Worm (Caenorhabditis elegans) whole organism, L4 larva: ENCODE results near the gene rop-1.
A peak's percentile ranks its signal among the peaks of the same experiment; 100 is the strongest.

ENCODE experiments used
- F10B5.3 ChIP-seq: sonication (generic microtip); optimal IDR thresholded peaks from 2 replicates; lab custom pipeline; 2016; ENCODE audit warnings: mild to moderate bottlenecking, missing genetic modification characterization, missing compliant biosample characterization
- R02D3.7 ChIP-seq: fragments of 150-350 bp; sonication (generic microtip); optimal IDR thresholded peaks from 3 replicates; lab custom pipeline; 2014; ENCODE audit warnings: missing biosample characterization, missing genetic modification characterization
- T20F7.1 ChIP-seq: fragments of 200-800 bp; sonication (Bioruptor generic); optimal IDR thresholded peaks from 2 replicates; lab custom pipeline; 2018; ENCODE audit warnings: mild to moderate bottlenecking, missing genetic modification characterization, missing compliant biosample characterization
- T26A8.4 ChIP-seq: fragments of 200-800 bp; sonication (Bioruptor generic); IDR thresholded peaks from 2 replicates; pipeline ENCODE4 v1.3.6; 2022; ENCODE audit warnings: missing genetic modification characterization, missing compliant biosample characterization
- Y105C5A.15 ChIP-seq: fragments of 200-800 bp; sonication (Bioruptor generic); IDR thresholded peaks from 2 replicates; pipeline ENCODE4 v1.3.6; 2022; ENCODE audit warnings: missing genetic modification characterization, missing compliant biosample characterization
- Y5F2A.4 ChIP-seq: fragments of 200-800 bp; sonication (Bioruptor generic); optimal IDR thresholded peaks from 2 replicates; lab custom pipeline; 2018; ENCODE audit warnings: mild to moderate bottlenecking, missing genetic modification characterization, missing compliant biosample characterization
- Y75B8A.6 ChIP-seq: fragments of 200-800 bp; sonication (Bioruptor generic); IDR thresholded peaks from 2 replicates; pipeline ENCODE4 v1.3.6; 2022; ENCODE audit warnings: missing genetic modification reagents, missing genetic modification characterization, missing compliant biosample characterization
- ZK546.5 ChIP-seq, 2 experiments: sonication (generic microtip); optimal IDR thresholded peaks; 2 replicates each; lab custom pipeline; 2017; ENCODE audit warnings: missing biosample characterization in 2 of 2, missing genetic modification characterization in 2 of 2
- attf-4 ChIP-seq: sonication (generic microtip); optimal IDR thresholded peaks from 3 replicates; lab custom pipeline; 2017; ENCODE audit warnings: missing biosample characterization, missing genetic modification characterization
- ceh-28 ChIP-seq: fragments of 150-350 bp; optimal IDR thresholded peaks from 2 replicates; lab custom pipeline; 2014; ENCODE audit warnings: missing biosample characterization, missing genetic modification reagents, missing genetic modification characterization
- ceh-62 ChIP-seq: sonication (generic microtip); optimal IDR thresholded peaks from 2 replicates; lab custom pipeline; 2017; ENCODE audit warnings: missing biosample characterization, missing genetic modification characterization
- daf-16 ChIP-seq, 3 experiments: sonication (generic microtip); optimal IDR thresholded peaks; 2 replicates each; lab custom pipeline; 2016 to 2017; ENCODE audit warnings: missing genetic modification characterization in 3 of 3, missing genetic modification reagents in 3 of 3, mild to moderate bottlenecking in 2 of 3, missing compliant biosample characterization in 2 of 3, missing biosample characterization in 1 of 3, moderate library complexity in 1 of 3
- daf-19 ChIP-seq: fragments of 200-800 bp; sonication (Bioruptor generic); conservative IDR thresholded peaks from 2 replicates; pipeline ENCODE4 v1.3.6; 2022; ENCODE audit warnings: missing genetic modification characterization, missing compliant biosample characterization
- dmd-6 ChIP-seq: fragments of 200-800 bp; sonication (Bioruptor generic); IDR thresholded peaks from 2 replicates; pipeline ENCODE4 v1.3.6; 2022; ENCODE audit warnings: missing genetic modification reagents, missing genetic modification characterization, missing compliant biosample characterization
- dmd-8 ChIP-seq: fragments of 200-800 bp; sonication (Bioruptor generic); IDR thresholded peaks from 2 replicates; pipeline ENCODE4 v1.3.6; 2022; ENCODE audit warnings: missing genetic modification characterization, missing compliant biosample characterization
- dmd-9 ChIP-seq: fragments of 200-800 bp; sonication (Bioruptor generic); IDR thresholded peaks from 2 replicates; pipeline ENCODE4 v1.3.6; 2022; ENCODE audit warnings: missing genetic modification reagents, missing genetic modification characterization, missing compliant biosample characterization
- duxl-1 ChIP-seq: sonication (generic microtip); optimal IDR thresholded peaks from 2 replicates; lab custom pipeline; 2016; ENCODE audit warnings: mild to moderate bottlenecking, missing genetic modification characterization, moderate library complexity, missing compliant biosample characterization; ENCODE audit not compliant: poor library complexity
- dve-1 ChIP-seq: sonication (generic microtip); optimal IDR thresholded peaks from 2 replicates; lab custom pipeline; 2017; ENCODE audit warnings: antibody characterized with exemption, mild to moderate bottlenecking, missing genetic modification characterization, missing compliant biosample characterization; ENCODE audit not compliant: insufficient read depth
- egl-43 ChIP-seq: fragments of 200-800 bp; sonication (Bioruptor generic); IDR thresholded peaks from 2 replicates; pipeline ENCODE4 v1.3.6; 2022; ENCODE audit warnings: missing genetic modification reagents, missing genetic modification characterization, missing compliant biosample characterization
- fkh-10 ChIP-seq: fragments of 150-350 bp; optimal IDR thresholded peaks from 2 replicates; lab custom pipeline; 2014; ENCODE audit warnings: missing biosample characterization, missing genetic modification reagents, missing genetic modification characterization
- hlh-11 ChIP-seq: fragments of 200-800 bp; sonication (Bioruptor generic); optimal IDR thresholded peaks from 2 replicates; lab custom pipeline; 2018; ENCODE audit warnings: mild to moderate bottlenecking, missing genetic modification characterization, missing compliant biosample characterization
- hlh-30 ChIP-seq: sonication (generic microtip); optimal IDR thresholded peaks from 2 replicates; lab custom pipeline; 2017; ENCODE audit warnings: antibody characterized with exemption, mild to moderate bottlenecking, missing genetic modification characterization, missing compliant biosample characterization; ENCODE audit not compliant: insufficient read depth
- jun-1 ChIP-seq: fragments of 150-350 bp; optimal IDR thresholded peaks from 2 replicates; lab custom pipeline; 2014; ENCODE audit warnings: missing biosample characterization, missing genetic modification reagents, missing genetic modification characterization
- lin-13 ChIP-seq: fragments of 150-350 bp; optimal IDR thresholded peaks from 2 replicates; lab custom pipeline; 2014; ENCODE audit warnings: missing biosample characterization, missing genetic modification reagents, missing genetic modification characterization
- lin-38 ChIP-seq: fragments of 200-800 bp; sonication (Bioruptor generic); IDR thresholded peaks from 2 replicates; pipeline ENCODE4 v1.3.6; 2022; ENCODE audit warnings: missing genetic modification reagents, missing genetic modification characterization, missing compliant biosample characterization
- lir-3 ChIP-seq: sonication (generic microtip); optimal IDR thresholded peaks from 2 replicates; lab custom pipeline; 2016; ENCODE audit warnings: mild to moderate bottlenecking, missing genetic modification characterization, missing compliant biosample characterization
- lsy-2 ChIP-seq, 2 experiments: fragments of 150-350 bp in 1 of 2; sonication (generic microtip) in 1 of 2; optimal IDR thresholded peaks; 2 replicates each; lab custom pipeline; 2014 to 2017; ENCODE audit warnings: missing biosample characterization in 2 of 2, missing genetic modification characterization in 2 of 2
- madf-9 ChIP-seq: fragments of 200-800 bp; sonication (Bioruptor generic); conservative IDR thresholded peaks from 2 replicates; pipeline ENCODE4 v1.3.6; 2022; ENCODE audit warnings: missing genetic modification reagents, missing genetic modification characterization, missing compliant biosample characterization
- mep-1 ChIP-seq: fragments of 150-350 bp; sonication (generic microtip); optimal IDR thresholded peaks from 3 replicates; lab custom pipeline; 2014; ENCODE audit warnings: missing biosample characterization, missing genetic modification characterization
- mes-2 ChIP-seq: sonication (generic microtip); optimal IDR thresholded peaks from 2 replicates; lab custom pipeline; 2016; ENCODE audit warnings: missing genotype, mild to moderate bottlenecking, missing genetic modification characterization, missing compliant biosample characterization; ENCODE audit not compliant: poor library complexity, severe bottlenecking
- mxl-3 ChIP-seq: fragments of 200-800 bp; sonication (Bioruptor generic); optimal IDR thresholded peaks from 2 replicates; lab custom pipeline; 2018; ENCODE audit warnings: mild to moderate bottlenecking, missing genetic modification characterization, missing compliant biosample characterization
- nhr-11 ChIP-seq: fragments of 150-350 bp; optimal IDR thresholded peaks from 2 replicates; lab custom pipeline; 2014; ENCODE audit warnings: missing biosample characterization, missing genetic modification characterization
- nhr-237 ChIP-seq: sonication (generic microtip); optimal IDR thresholded peaks from 2 replicates; lab custom pipeline; 2017; ENCODE audit warnings: missing biosample characterization, missing genetic modification characterization
- nhr-25 ChIP-seq: sonication (generic microtip); optimal IDR thresholded peaks from 2 replicates; lab custom pipeline; 2017; ENCODE audit warnings: missing genetic modification characterization, mild to moderate bottlenecking, missing compliant biosample characterization, antibody characterized with exemption, moderate library complexity, borderline replicate concordance; ENCODE audit not compliant: insufficient read depth
- nhr-28 ChIP-seq: fragments of 150-350 bp; optimal IDR thresholded peaks from 2 replicates; lab custom pipeline; 2014; ENCODE audit warnings: missing biosample characterization, missing genetic modification characterization
- nhr-41 ChIP-seq: fragments of 200-800 bp; sonication (Bioruptor generic); IDR thresholded peaks from 2 replicates; pipeline ENCODE4 v1.3.6; 2022; ENCODE audit warnings: missing genetic modification reagents, missing genetic modification characterization, missing compliant biosample characterization
- nhr-42 ChIP-seq: fragments of 200-800 bp; sonication (Bioruptor generic); IDR thresholded peaks from 2 replicates; pipeline ENCODE4 v1.3.6; 2022; ENCODE audit warnings: missing genetic modification characterization, missing compliant biosample characterization
- nhr-48 ChIP-seq: sonication (generic microtip); optimal IDR thresholded peaks from 2 replicates; lab custom pipeline; 2016; ENCODE audit warnings: mild to moderate bottlenecking, missing genetic modification characterization, missing compliant biosample characterization
- nhr-6 ChIP-seq: fragments of 150-350 bp; optimal IDR thresholded peaks from 2 replicates; lab custom pipeline; 2014; ENCODE audit warnings: missing biosample characterization, missing genetic modification characterization
- php-3 ChIP-seq: fragments of 200-800 bp; sonication (Bioruptor generic); IDR thresholded peaks from 2 replicates; pipeline ENCODE4 v1.3.6; 2022; ENCODE audit warnings: missing genetic modification reagents, missing genetic modification characterization, missing compliant biosample characterization
- rbr-2 ChIP-seq: sonication (generic microtip); optimal IDR thresholded peaks from 2 replicates; lab custom pipeline; 2016; ENCODE audit warnings: missing genotype, missing genetic modification characterization, missing compliant biosample characterization
- skn-1 ChIP-seq: fragments of 150-350 bp; optimal IDR thresholded peaks from 2 replicates; lab custom pipeline; 2014; ENCODE audit warnings: missing biosample characterization, missing genetic modification characterization
- snpc-4 ChIP-seq: fragments of 150-350 bp; optimal IDR thresholded peaks from 2 replicates; lab custom pipeline; 2014; ENCODE audit warnings: missing biosample characterization, missing genetic modification characterization
- spr-1 ChIP-seq: sonication (generic microtip); optimal IDR thresholded peaks from 2 replicates; lab custom pipeline; 2016; ENCODE audit warnings: mild to moderate bottlenecking, missing genetic modification characterization, missing compliant biosample characterization
- tag-97 ChIP-seq: fragments of 200-800 bp; sonication (Bioruptor generic); IDR thresholded peaks from 2 replicates; pipeline ENCODE4 v1.3.6; 2022; ENCODE audit warnings: missing genetic modification characterization, missing compliant biosample characterization
- unc-130 ChIP-seq: sonication (generic microtip); optimal IDR thresholded peaks from 2 replicates; lab custom pipeline; 2016; ENCODE audit warnings: missing genetic modification reagents, missing genetic modification characterization, missing compliant biosample characterization
- unc-39 ChIP-seq: sonication (generic microtip); optimal IDR thresholded peaks from 2 replicates; lab custom pipeline; 2017; ENCODE audit warnings: missing biosample characterization, missing genetic modification characterization
- unc-62 ChIP-seq, 3 experiments: fragments of 150-350 bp in 1 of 3; sonication (generic microtip); optimal IDR thresholded peaks in 2 of 3; peaks in 1 of 3; 1 replicate in 1 of 3; 2 replicates in 2 of 3; lab custom pipeline; 2014 to 2017; ENCODE audit warnings: missing biosample characterization in 3 of 3, missing genetic modification characterization in 3 of 3, missing genetic modification reagents in 3 of 3, missing genotype in 1 of 3
- zfp-2 ChIP-seq: sonication (generic microtip); optimal IDR thresholded peaks from 2 replicates; lab custom pipeline; 2016; ENCODE audit warnings: mild to moderate bottlenecking, missing genetic modification characterization, missing compliant biosample characterization
- zfp-3 ChIP-seq: fragments of 200-800 bp; sonication (Bioruptor generic); conservative IDR thresholded peaks from 2 replicates; pipeline ENCODE4 v1.3.6; 2022; ENCODE audit warnings: missing genetic modification reagents, missing genetic modification characterization, missing compliant biosample characterization

Gene rop-1

DNA sequence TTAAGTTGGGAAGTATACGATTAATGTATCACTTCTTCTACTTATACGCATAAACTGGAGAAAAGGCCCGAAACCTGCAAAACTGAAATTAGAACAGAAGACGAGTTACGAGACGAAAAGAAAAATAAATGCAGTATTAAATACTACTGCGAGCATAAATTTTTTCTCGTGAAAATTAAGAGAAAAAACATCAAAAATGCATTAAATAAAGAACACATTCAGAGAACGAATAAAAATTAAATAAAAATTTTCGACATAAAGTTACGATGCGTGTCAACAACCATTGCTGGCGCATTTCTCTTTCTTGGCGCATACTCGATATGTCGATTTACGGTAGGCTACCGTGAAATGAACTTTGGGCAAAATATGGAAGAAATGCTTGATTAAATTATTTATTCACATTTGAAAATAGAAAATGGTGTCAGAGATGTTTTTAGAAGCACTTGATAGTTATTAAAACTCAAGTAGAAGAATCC lies 50.0 kb downstream of the rop-1 start, which contains the start of the genes ZK856.19 and ZK856.11 (continued):
- TF ChIP-seq unc-130 (GFP tag; lab: Kevin White, UChicago) (no peak), lir-3 (tag; lab: Kevin White, UChicago) (no peak), madf-9 (GFP tag; lab: Robert Waterston, UW) (no peak), spr-1 (no peak), fkh-10 (no peak), hlh-30 (tag; lab: Kevin White, UChicago) (peak; percentile 24), unc-62 (GFP tag; optimal IDR thresholded peaks at IDR 0.05 in 1 of 2; lab: Kevin White, UChicago) (no peak), unc-62 (tag; optimal IDR thresholded peaks at IDR 0.05; lab: Kevin White, UChicago) (no peak), nhr-25 (tag; lab: Kevin White, UChicago) (no peak), hlh-11 (peak; percentile 35), duxl-1 (peak; percentile 74), nhr-42 (GFP tag; lab: Robert Waterston, UW) (no peak), dve-1 (tag; lab: Kevin White, UChicago) (peak; percentile 44), unc-39 (tag; lab: Kevin White, UChicago) (no peak), tag-97 (no peak), nhr-28 (tag; lab: Kevin White, UChicago) (peak; percentile 47), zfp-2 (tag; lab: Kevin White, UChicago) (no peak), nhr-41 (no peak), daf-19 (GFP tag; lab: Robert Waterston, UW) (no peak), zfp-3 (GFP tag; lab: Robert Waterston, UW) (no peak), dmd-8 (GFP tag; lab: Robert Waterston, UW) (no peak), dmd-9 (GFP tag; lab: Robert Waterston, UW) (no peak), Y5F2A.4 (GFP tag; lab: Kevin White, UChicago) (no peak), Y105C5A.15 (GFP tag; lab: Robert Waterston, UW) (no peak), nhr-48 (tag; lab: Kevin White, UChicago) (peak; percentile 40), nhr-11 (tag; lab: Kevin White, UChicago) (peak; percentile 11), php-3 (GFP tag; lab: Robert Waterston, UW) (no peak), T26A8.4 (GFP tag; lab: Robert Waterston, UW) (no peak), dmd-6 (GFP tag; lab: Robert Waterston, UW) (peak; percentile 42; the same call in 1 of the 2 replicates), Y75B8A.6 (no peak), F10B5.3 (no peak), daf-16 (GFP tag; optimal IDR thresholded peaks at IDR 0.05; lab: Kevin White, UChicago) (no peak), daf-16 (tag; optimal IDR thresholded peaks at IDR 0.05; lab: Kevin White, UChicago) (peak; percentile 26), R02D3.7 (peak; percentile 13), mes-2 (tag; lab: Kevin White, UChicago) (peak; percentile 72), rbr-2 (tag; lab: Kevin White, UChicago) (peak; percentile 62), nhr-237 (tag; lab: Kevin White, UChicago) (no peak), jun-1 (tag; lab: Kevin White, UChicago) (no peak), lin-38 (GFP tag; lab: Robert Waterston, UW) (peak; percentile 70), T20F7.1 (GFP tag; lab: Kevin White, UChicago) (peak; percentile 42), lin-13 (GFP tag; lab: Kevin White, UChicago) (no peak), nhr-6 (tag; lab: Kevin White, UChicago) (peak; percentile 59), mxl-3 (no peak), mep-1 (tag; lab: Kevin White, UChicago) (peak; percentile 57), ceh-62 (tag; lab: Kevin White, UChicago) (no peak), ceh-28 (tag; lab: Kevin White, UChicago) (no peak), skn-1 (tag; lab: Kevin White, UChicago) (no peak), snpc-4 (tag; lab: Kevin White, UChicago) (no peak), ZK546.5 (tag; optimal IDR thresholded peaks at IDR 0.05; lab: Kevin White, UChicago) (no peak), egl-43 (no peak), lsy-2 (tag; optimal IDR thresholded peaks at IDR 0.05; lab: Kevin White, UChicago) (peak in 1 of 2 experiments; percentile 85), attf-4 (no peak)
